Fruit fly (Drosophila melanogaster): ENCODE results near the gene CG42818.

The CG42818 gene

DNA sequence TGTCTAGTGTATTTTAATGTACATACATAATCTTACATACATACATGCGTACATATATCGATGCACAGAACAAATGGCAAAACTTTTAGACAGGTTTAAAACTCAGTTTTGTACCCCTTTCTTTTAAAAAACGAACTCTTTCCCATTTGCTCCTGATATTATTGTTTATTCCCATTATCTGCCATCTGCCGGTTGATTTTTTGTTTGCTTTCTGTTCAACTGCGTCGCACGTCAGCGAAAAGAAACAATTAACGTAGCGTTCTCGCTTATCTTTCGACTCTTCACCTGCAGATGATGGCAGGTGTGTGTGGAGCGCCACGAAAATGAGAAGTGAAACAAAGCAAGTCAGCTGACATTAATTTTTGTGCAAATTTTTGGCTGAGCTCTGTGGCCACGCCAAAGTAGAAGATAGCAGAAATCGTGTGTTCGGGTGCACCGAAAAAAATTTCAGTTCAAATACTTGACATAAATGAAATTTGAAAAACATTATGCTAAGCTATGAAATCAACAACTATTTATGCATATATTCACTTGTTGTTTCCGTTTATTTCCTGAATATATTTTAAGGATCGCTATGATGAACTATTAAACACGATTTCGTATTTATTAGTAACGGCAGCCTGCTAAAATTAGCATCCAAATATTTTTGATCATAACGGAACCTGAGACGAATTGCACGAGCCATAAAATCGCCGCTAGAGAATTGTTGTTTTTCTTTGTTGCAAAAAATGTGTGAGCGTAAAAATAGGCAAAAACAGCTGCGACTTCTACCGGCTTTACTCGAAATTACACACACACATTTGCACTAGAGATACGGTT, 29.1 kb downstream of the CG42818 start (continued):
- peak; percentile 25 for TF ChIP-seq phol (tag; optimal IDR thresholded peaks at IDR 0.05)
- no peak for TF ChIP-seq CG12769 (tag; optimal IDR thresholded peaks at IDR 0.05)
- no peak for TF ChIP-seq CG13624 (GFP tag; optimal IDR thresholded peaks at IDR 0.05)
- peak in 1 of 2 experiments; percentile 46 for TF ChIP-seq tll (GFP tag; optimal IDR thresholded peaks at IDR 0.05)
- peak; percentile 4 for TF ChIP-seq pfk (GFP tag; optimal IDR thresholded peaks at IDR 0.05)
- TF ChIP-seq Tbp (GFP tag; optimal IDR thresholded peaks at IDR 0.05), result no peak
- TF ChIP-seq Sox102F (GFP tag; optimal IDR thresholded peaks at IDR 0.05), result peak; percentile 24
- peak; percentile 22 for TF ChIP-seq grau (tag; optimal IDR thresholded peaks at IDR 0.05)
- no peak for TF ChIP-seq repo (GFP tag; optimal IDR thresholded peaks at IDR 0.05)
- peak; percentile 9 for TF ChIP-seq CG12942 (GFP tag; optimal IDR thresholded peaks at IDR 0.05)
- TF ChIP-seq CG31365 (tag; optimal IDR thresholded peaks at IDR 0.05), result no peak
- peak; percentile 6 for TF ChIP-seq Asciz (GFP tag; optimal IDR thresholded peaks at IDR 0.05)
- no peak for TF ChIP-seq CG17328 (GFP tag; IDR thresholded peaks at IDR 0.05)
- TF ChIP-seq Blimp-1 (GFP tag; optimal IDR thresholded peaks at IDR 0.05), result peak; percentile 0
- peak; percentile 59 for TF ChIP-seq Ets65A (GFP tag)
- peak; percentile 33 for TF ChIP-seq CG10209 (GFP tag; optimal IDR thresholded peaks at IDR 0.05)
- no peak for TF ChIP-seq Dip2 (GFP tag; IDR thresholded peaks at IDR 0.05)
- no peak for TF ChIP-seq CkIIα-i1 (GFP tag; IDR thresholded peaks at IDR 0.05)
- peak in 1 of 2 experiments; percentile 3 for TF ChIP-seq Hr51 (GFP tag; optimal IDR thresholded peaks at IDR 0.05)
- TF ChIP-seq grn (GFP tag; optimal IDR thresholded peaks at IDR 0.05), result peak; percentile 73
- TF ChIP-seq CG18599 (GFP tag; optimal IDR thresholded peaks at IDR 0.05), result peak; percentile 46
- TF ChIP-seq zfh2 (GFP tag; optimal IDR thresholded peaks at IDR 0.05), result peak; percentile 30
- TF ChIP-seq CG7786 (GFP tag; optimal IDR thresholded peaks at IDR 0.05), result peak; percentile 24
- TF ChIP-seq bsh (GFP tag; optimal IDR thresholded peaks at IDR 0.05), result peak in 1 of 2 experiments; percentile 13
- peak; percentile 43 for TF ChIP-seq CG11504 (tag; optimal IDR thresholded peaks at IDR 0.05)
- peak; percentile 5 for TF ChIP-seq CG15514 (GFP tag; optimal IDR thresholded peaks at IDR 0.05)
- peak; percentile 66 for TF ChIP-seq gem (tag; optimal IDR thresholded peaks at IDR 0.05)
- no peak for TF ChIP-seq CG6854 (GFP tag; optimal IDR thresholded peaks at IDR 0.05)
- no peak for TF ChIP-seq HmgD (GFP tag; optimal IDR thresholded peaks at IDR 0.05)
- no peak for TF ChIP-seq nerfin-2 (GFP tag; IDR thresholded peaks at IDR 0.05; ENCODE audit: partially characterized antibody)
- TF ChIP-seq CG10147 (GFP tag; optimal IDR thresholded peaks at IDR 0.05), result peak; percentile 4
- peak; percentile 53 for TF ChIP-seq Meics (GFP tag; optimal IDR thresholded peaks at IDR 0.05)
- no peak for TF ChIP-seq CG4282 (GFP tag; optimal IDR thresholded peaks at IDR 0.05)
- peak; percentile 25 for TF ChIP-seq Hmr (GFP tag; optimal IDR thresholded peaks at IDR 0.05)
- peak; percentile 0 for TF ChIP-seq CG12659 (GFP tag; optimal IDR thresholded peaks at IDR 0.05)
- no peak for TF ChIP-seq gro (GFP tag; optimal IDR thresholded peaks at IDR 0.05)

- TF ChIP-seq CG8478 (optimal IDR thresholded peaks at IDR 0.05) (peak; percentile 63), run (tag; optimal IDR thresholded peaks at IDR 0.05) (peak; percentile 65), Eip74EF (GFP tag; optimal IDR thresholded peaks at IDR 0.05) (no peak), CG12391 (tag; optimal IDR thresholded peaks at IDR 0.05) (no peak), Dip3 (GFP tag; optimal IDR thresholded peaks at IDR 0.05) (no peak), Rfx (GFP tag; IDR thresholded peaks at IDR 0.05) (no peak), trh (GFP tag; optimal IDR thresholded peaks at IDR 0.05) (no peak), nerfin-2 (GFP tag; IDR thresholded peaks at IDR 0.05; ENCODE audit: partially characterized antibody) (no peak), D19A (tag; optimal IDR thresholded peaks at IDR 0.05) (no peak), Side (GFP tag; optimal IDR thresholded peaks at IDR 0.05) (peak; percentile 6), zen2 (GFP tag; IDR thresholded peaks at IDR 0.05; ENCODE audit: partially characterized antibody) (no peak), inv (GFP tag; IDR thresholded peaks at IDR 0.05; ENCODE audit: partially characterized antibody) (no peak), Gsc (GFP tag; IDR thresholded peaks at IDR 0.05) (no peak), CG3281 (GFP tag; optimal IDR thresholded peaks at IDR 0.05) (no peak), Gug (GFP tag; IDR thresholded peaks at IDR 0.05) (no peak)
These were observed 29.7 kb downstream of the CG42818 start for dm6 chr2L:16271486-16271806.
